Worm (Caenorhabditis elegans) whole organism, young adult: ENCODE results near the gene col-95.
A peak's percentile ranks its signal among the peaks of the same experiment; 100 is the strongest.

ENCODE experiments used
- ets-4 ChIP-seq: fragments of 200-800 bp; sonication (Bioruptor generic); optimal IDR thresholded peaks from 2 replicates; lab custom pipeline; 2018; ENCODE audit warnings: mild to moderate bottlenecking, missing genetic modification characterization, missing compliant biosample characterization
- lin-40 ChIP-seq: sonication (generic microtip); optimal IDR thresholded peaks from 2 replicates; lab custom pipeline; 2016; ENCODE audit warnings: missing genetic modification characterization, mild to moderate bottlenecking, missing compliant biosample characterization, missing genotype, missing genetic modification reagents
- pbrm-1 ChIP-seq: fragments of 200-800 bp; sonication (Bioruptor generic); IDR thresholded peaks from 2 replicates; pipeline ENCODE4 v1.3.6; 2022; ENCODE audit warnings: missing genetic modification reagents, missing genetic modification characterization, missing compliant biosample characterization
- sea-2 ChIP-seq: fragments of 200-800 bp; sonication (Bioruptor generic); IDR thresholded peaks from 2 replicates; pipeline ENCODE4 v1.3.6; 2022; ENCODE audit warnings: missing genetic modification characterization, missing compliant biosample characterization

- TF ChIP-seq pbrm-1 (no peak), lin-40 (peak; percentile 45), ets-4 (no peak), sea-2 (GFP tag; lab: Robert Waterston, UW) (no peak)
Measured at ce11 chrIII:11684770-11685169, 19.0 kb upstream of the col-95 start.
